Worm (Caenorhabditis elegans): ENCODE measurements around the gene insc-1.

DNA sequence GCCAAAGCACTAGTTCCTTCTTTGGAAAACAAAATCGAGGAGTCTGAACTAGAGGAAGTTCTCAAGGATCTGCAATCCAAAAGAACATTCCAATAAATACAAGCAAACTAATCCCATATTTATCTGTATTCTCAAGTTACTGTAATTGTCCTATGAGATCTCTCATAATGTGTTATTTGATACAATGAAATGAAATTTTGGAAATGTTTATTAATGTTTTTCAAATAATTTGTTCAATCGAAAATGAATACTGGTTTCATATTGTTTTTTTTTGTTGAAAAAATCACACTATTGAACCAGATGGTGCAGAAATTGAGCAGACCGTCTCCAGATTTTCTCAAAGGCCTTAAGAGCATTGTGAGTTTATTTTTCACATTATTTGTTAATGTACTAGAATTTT is 16.3 kb downstream of the insc-1 start, which contains the start of gene F43E2.1:
- no peak for TF ChIP-seq nhr-237 (tag; optimal IDR thresholded peaks at IDR 0.05)
- TF ChIP-seq nhr-77 (tag; optimal IDR thresholded peaks at IDR 0.05) = no peak
- no peak for TF ChIP-seq snpc-4 (tag; optimal IDR thresholded peaks at IDR 0.05)
- no peak for TF ChIP-seq eor-1 (tag; optimal IDR thresholded peaks at IDR 0.05)
- no peak for TF ChIP-seq lin-39 (tag; optimal IDR thresholded peaks at IDR 0.05)
- TF ChIP-seq nhr-28 (tag; optimal IDR thresholded peaks at IDR 0.05) = no peak
- no peak for TF ChIP-seq fkh-10 (GFP tag; optimal IDR thresholded peaks at IDR 0.05)
- no peak for TF ChIP-seq ceh-16 (tag; optimal IDR thresholded peaks at IDR 0.05)
- no peak for TF ChIP-seq zag-1 (tag; optimal IDR thresholded peaks at IDR 0.05)

Data from whole organism, L3 larva.